Fruit fly (Drosophila melanogaster) whole organism, embryonic: ENCODE measurements around the gene Zw.

Experiments used
- CG10543 ChIP-seq: fragments of 200-800 bp; sonication (Bioruptor generic); optimal IDR thresholded peaks from 3 replicates; lab custom pipeline; 2017; ENCODE audit warnings: missing biosample characterization, mild to moderate bottlenecking, missing genetic modification characterization, moderate library complexity
- CG11696 ChIP-seq: fragments of 200-800 bp; sonication (Bioruptor generic); IDR thresholded peaks from 2 replicates; pipeline ENCODE4 v1.3.6; 2022; ENCODE audit warnings: missing biosample characterization, missing genetic modification characterization
- CG12769 ChIP-seq: fragments of 200-800 bp; sonication (Bioruptor generic); optimal IDR thresholded peaks from 2 replicates; lab custom pipeline; 2019; ENCODE audit warnings: missing biosample characterization, mild to moderate bottlenecking, missing genetic modification characterization, moderate library complexity
- CG15011 ChIP-seq: fragments of 200-800 bp; sonication (Bioruptor generic); optimal IDR thresholded peaks from 3 replicates; lab custom pipeline; 2018; ENCODE audit warnings: missing biosample characterization, mild to moderate bottlenecking, missing genetic modification characterization
- CG15479 ChIP-seq: fragments of 200-800 bp; sonication (Bioruptor generic); optimal IDR thresholded peaks from 3 replicates; lab custom pipeline; 2019; ENCODE audit warnings: missing biosample characterization, mild to moderate bottlenecking, missing genetic modification characterization, moderate library complexity
- CG15514 ChIP-seq: fragments of 200-800 bp; sonication (Bioruptor generic); optimal IDR thresholded peaks from 3 replicates; lab custom pipeline; 2017; ENCODE audit warnings: missing biosample characterization, missing genetic modification characterization, mild to moderate bottlenecking, moderate library complexity, missing genetic modification reagents
- CG16863 ChIP-seq: fragments of 200-800 bp; sonication (Bioruptor generic); optimal IDR thresholded peaks from 3 replicates; lab custom pipeline; 2016; ENCODE audit warnings: missing biosample characterization, missing genetic modification characterization
- CG17612 ChIP-seq: fragments of 200-800 bp; sonication (Bioruptor generic); IDR thresholded peaks from 2 replicates; pipeline ENCODE4 v1.3.6; 2022; ENCODE audit warnings: missing biosample characterization, missing genetic modification characterization
- CG18764 ChIP-seq: fragments of 200-800 bp; sonication (Bioruptor generic); optimal IDR thresholded peaks from 3 replicates; lab custom pipeline; 2016; ENCODE audit warnings: missing biosample characterization, missing genetic modification characterization
- CG2120 ChIP-seq: fragments of 200-800 bp; sonication (Bioruptor generic); optimal IDR thresholded peaks from 3 replicates; lab custom pipeline; 2016; ENCODE audit warnings: missing biosample characterization, missing genetic modification characterization
- CG2875 ChIP-seq: fragments of 200-800 bp; sonication (Bioruptor generic); optimal IDR thresholded peaks from 2 replicates; lab custom pipeline; 2017; ENCODE audit warnings: missing biosample characterization, mild to moderate bottlenecking, missing genetic modification characterization, missing genetic modification reagents
- CG33557 ChIP-seq: fragments of 200-800 bp; sonication (Bioruptor generic); optimal IDR thresholded peaks from 2 replicates; lab custom pipeline; 2019; ENCODE audit warnings: missing biosample characterization, mild to moderate bottlenecking, missing genetic modification characterization, moderate library complexity
- CG6175 ChIP-seq: fragments of 200-800 bp; sonication (Bioruptor generic); IDR thresholded peaks from 3 replicates; pipeline ENCODE4 v1.3.6; 2022; ENCODE audit warnings: missing biosample characterization, missing genetic modification characterization
- CG6683 ChIP-seq: fragments of 200-800 bp; sonication (Bioruptor generic); optimal IDR thresholded peaks from 2 replicates; lab custom pipeline; 2017; ENCODE audit warnings: missing biosample characterization, mild to moderate bottlenecking, missing genetic modification characterization, missing genetic modification reagents
- CG6765 ChIP-seq: fragments of 200-800 bp; sonication (Bioruptor generic); optimal IDR thresholded peaks from 3 replicates; lab custom pipeline; 2017; ENCODE audit warnings: missing biosample characterization, mild to moderate bottlenecking, missing genetic modification characterization
- CG8281 ChIP-seq: fragments of 200-800 bp; sonication (Bioruptor generic); optimal IDR thresholded peaks from 2 replicates; lab custom pipeline; 2018; ENCODE audit warnings: missing biosample characterization, mild to moderate bottlenecking, missing genetic modification characterization, moderate library complexity
- CG8765 ChIP-seq: fragments of 200-800 bp; sonication (Bioruptor generic); IDR thresholded peaks from 2 replicates; pipeline ENCODE4 v1.3.6; 2022; ENCODE audit warnings: missing biosample characterization, missing genetic modification characterization
- CTCF ChIP-seq: fragments of 200-800 bp; sonication (Bioruptor generic); optimal IDR thresholded peaks from 2 replicates; lab custom pipeline; 2017; ENCODE audit warnings: missing biosample characterization, mild to moderate bottlenecking, missing genetic modification characterization, moderate library complexity
- CrebB ChIP-seq: fragments of 200-800 bp; sonication (Bioruptor generic); optimal IDR thresholded peaks from 3 replicates; lab custom pipeline; 2018; ENCODE audit warnings: missing biosample characterization, mild to moderate bottlenecking, missing genetic modification characterization
- D19A ChIP-seq: fragments of 200-800 bp; optimal IDR thresholded peaks from 3 replicates; lab custom pipeline; 2019; ENCODE audit warnings: missing biosample characterization, mild to moderate bottlenecking, missing genetic modification characterization, moderate library complexity
- Deaf1 ChIP-seq: fragments of 200-800 bp; optimal IDR thresholded peaks from 3 replicates; lab custom pipeline; 2019; ENCODE audit warnings: missing biosample characterization, mild to moderate bottlenecking, missing genetic modification characterization, moderate library complexity
- Drgx ChIP-seq: fragments of 200-800 bp; sonication (Bioruptor generic); IDR thresholded peaks from 2 replicates; pipeline ENCODE4 v1.3.6; 2022; ENCODE audit warnings: missing biosample characterization, missing genetic modification characterization
- HmgD ChIP-seq: fragments of 200-800 bp; sonication (Bioruptor generic); optimal IDR thresholded peaks from 3 replicates; lab custom pipeline; 2016; ENCODE audit warnings: missing biosample characterization, missing genetic modification characterization
- Lpt ChIP-seq: fragments of >200 bp; optimal IDR thresholded peaks from 2 replicates; lab custom pipeline; 2018; ENCODE audit warnings: missing biosample characterization, missing genetic modification characterization
- MBD-R2 ChIP-seq: fragments of 200-800 bp; sonication (Bioruptor generic); IDR thresholded peaks from 2 replicates; pipeline ENCODE4 v1.3.6; 2022; ENCODE audit warnings: missing biosample characterization, missing genetic modification characterization
- MESR4 ChIP-seq: fragments of 200-800 bp; sonication (Bioruptor generic); optimal IDR thresholded peaks from 2 replicates; lab custom pipeline; 2018; ENCODE audit warnings: missing biosample characterization, mild to moderate bottlenecking, missing genetic modification characterization, moderate library complexity
- Pdp1 ChIP-seq, 2 experiments: fragments of 200-800 bp; sonication (Bioruptor generic); optimal IDR thresholded peaks; 3 replicates each; lab custom pipeline; 2016; ENCODE audit warnings: missing biosample characterization in 2 of 2, missing genetic modification characterization in 2 of 2, mild to moderate bottlenecking in 1 of 2, moderate library complexity in 1 of 2
- Poxn ChIP-seq: fragments of 200-800 bp; sonication (Bioruptor generic); IDR thresholded peaks from 2 replicates; pipeline ENCODE4 v1.3.6; 2022; ENCODE audit warnings: missing biosample characterization, missing genetic modification characterization
- Spps ChIP-seq: fragments of 200-800 bp; sonication (Bioruptor generic); optimal IDR thresholded peaks from 2 replicates; lab custom pipeline; 2018; ENCODE audit warnings: missing biosample characterization, mild to moderate bottlenecking, missing genetic modification characterization
- Trl ChIP-seq, 3 experiments: fragments of >200 bp in 2 of 3; fragments of 200-800 bp in 1 of 3; sonication (Bioruptor generic) in 1 of 3; optimal IDR thresholded peaks; 2 replicates in 1 of 3; 3 replicates in 2 of 3; lab custom pipeline; 2016 to 2017; ENCODE audit warnings: missing biosample characterization in 1 of 3, missing genetic modification characterization in 1 of 3
- az2 ChIP-seq: fragments of 200-800 bp; sonication (Bioruptor generic); optimal IDR thresholded peaks from 3 replicates; lab custom pipeline; 2016; ENCODE audit warnings: missing biosample characterization, missing genetic modification characterization
- bigmax ChIP-seq: fragments of 200-800 bp; sonication (Bioruptor generic); optimal IDR thresholded peaks from 2 replicates; lab custom pipeline; 2018; ENCODE audit warnings: missing biosample characterization, mild to moderate bottlenecking, missing genetic modification characterization
- cato ChIP-seq: fragments of 200-800 bp; sonication (Bioruptor generic); optimal IDR thresholded peaks from 2 replicates; lab custom pipeline; 2016; ENCODE audit warnings: missing biosample characterization, missing genetic modification characterization, borderline replicate concordance
- cg ChIP-seq: fragments of 200-800 bp; sonication (Bioruptor generic); optimal IDR thresholded peaks from 3 replicates; lab custom pipeline; 2019; ENCODE audit warnings: missing biosample characterization, mild to moderate bottlenecking, missing genetic modification characterization, moderate library complexity
- danr ChIP-seq: fragments of 200-800 bp; sonication (Bioruptor generic); IDR thresholded peaks from 2 replicates; pipeline ENCODE4 v1.3.6; 2022; ENCODE audit warnings: missing biosample characterization, missing genetic modification characterization
- ewg ChIP-seq: fragments of 200-800 bp; sonication (Bioruptor generic); optimal IDR thresholded peaks from 3 replicates; lab custom pipeline; 2017; ENCODE audit warnings: mild to moderate bottlenecking, missing biosample characterization, missing genetic modification reagents, missing genetic modification characterization
- fd64A ChIP-seq: fragments of 200-800 bp; sonication (Bioruptor generic); optimal IDR thresholded peaks from 3 replicates; lab custom pipeline; 2018; ENCODE audit warnings: missing biosample characterization, mild to moderate bottlenecking, missing genetic modification characterization
- fru ChIP-seq: fragments of >200 bp; optimal IDR thresholded peaks from 2 replicates; lab custom pipeline; 2017
- gcm ChIP-seq: fragments of 200-800 bp; sonication (Bioruptor generic); optimal IDR thresholded peaks from 2 replicates; lab custom pipeline; 2019; ENCODE audit warnings: missing biosample characterization, mild to moderate bottlenecking, missing genetic modification characterization, moderate library complexity
- gsb ChIP-seq: fragments of 200-800 bp; sonication (Bioruptor generic); IDR thresholded peaks from 2 replicates; pipeline ENCODE4 v1.3.6; 2022; ENCODE audit warnings: missing biosample characterization, missing genetic modification characterization
- gsb-n ChIP-seq: fragments of 200-800 bp; sonication (Bioruptor generic); optimal IDR thresholded peaks from 3 replicates; lab custom pipeline; 2018; ENCODE audit warnings: missing biosample characterization, mild to moderate bottlenecking, missing genetic modification characterization
- inv ChIP-seq: fragments of 200-800 bp; sonication (Bioruptor generic); IDR thresholded peaks from 2 replicates; pipeline ENCODE4 v1.3.6; 2022; ENCODE audit warnings: missing biosample characterization, missing genetic modification characterization; ENCODE audit not compliant: partially characterized antibody
- jigr1 ChIP-seq: fragments of 200-800 bp; sonication (Bioruptor generic); IDR thresholded peaks from 3 replicates; pipeline ENCODE4 v1.3.6; 2022; ENCODE audit warnings: missing biosample characterization, missing genetic modification characterization
- nerfin-2 ChIP-seq: fragments of 200-800 bp; sonication (Bioruptor generic); IDR thresholded peaks from 2 replicates; pipeline ENCODE4 v1.3.6; 2022; ENCODE audit warnings: missing biosample characterization, missing genetic modification characterization; ENCODE audit not compliant: partially characterized antibody
- nmo ChIP-seq: fragments of 200-800 bp; sonication (Bioruptor generic); optimal IDR thresholded peaks from 2 replicates; lab custom pipeline; 2018; ENCODE audit warnings: missing biosample characterization, mild to moderate bottlenecking, missing genetic modification characterization, moderate library complexity
- org-1 ChIP-seq: fragments of 200-800 bp; sonication (Bioruptor generic); optimal IDR thresholded peaks from 2 replicates; lab custom pipeline; 2017; ENCODE audit warnings: missing biosample characterization, missing genetic modification characterization
- sens ChIP-seq: fragments of 200-800 bp; sonication (Bioruptor generic); peaks from one replicate; lab custom pipeline; 2016; ENCODE audit warnings: missing biosample characterization, missing genetic modification characterization
- slp2 ChIP-seq: fragments of 200-800 bp; sonication (Bioruptor generic); optimal IDR thresholded peaks from 2 replicates; lab custom pipeline; 2016; ENCODE audit warnings: missing biosample characterization, missing genetic modification characterization
- stc ChIP-seq: fragments of 200-800 bp; sonication (Bioruptor generic); IDR thresholded peaks from 2 replicates; pipeline ENCODE4 v1.3.6; 2022; ENCODE audit warnings: missing biosample characterization, missing genetic modification characterization
- ttk ChIP-seq: fragments of 200-800 bp; sonication (Bioruptor generic); IDR thresholded peaks from 2 replicates; pipeline ENCODE4 v2.1.2; 2022; ENCODE audit warnings: missing biosample characterization, missing genetic modification characterization
- vnd ChIP-seq: fragments of 200-800 bp; sonication (Bioruptor generic); IDR thresholded peaks from 3 replicates; pipeline ENCODE4 v1.3.6; 2022; ENCODE audit warnings: missing biosample characterization, missing genetic modification characterization; ENCODE audit not compliant: partially characterized antibody
- zen ChIP-seq: fragments of 200-800 bp; sonication (Bioruptor generic); optimal IDR thresholded peaks from 3 replicates; lab custom pipeline; 2018; ENCODE audit warnings: missing biosample characterization, mild to moderate bottlenecking, missing genetic modification characterization, moderate library complexity

Gene Zw

DNA sequence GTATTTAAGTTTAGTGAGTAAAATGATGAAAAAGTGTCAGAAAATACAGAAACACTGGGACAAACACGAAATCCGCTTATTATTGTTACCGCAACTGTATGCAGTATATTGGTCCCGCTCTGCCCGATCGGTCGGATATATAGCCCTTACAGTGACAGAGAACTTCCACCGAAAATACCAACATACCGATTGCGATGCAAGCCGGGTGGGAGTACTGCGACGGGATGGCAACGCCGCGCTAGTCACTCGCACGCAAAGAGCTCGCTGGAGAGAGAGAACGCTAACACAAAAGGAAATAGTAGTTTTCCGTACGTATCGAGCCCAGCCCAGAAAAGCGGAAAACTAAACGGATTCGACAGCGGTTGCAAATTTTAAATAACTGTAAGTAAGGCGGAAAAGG, 29.8 kb downstream of the Zw start, which contains the start of gene Cdc42 (continued):
- no peak for TF ChIP-seq CG2875 (GFP tag; lab: Kevin White, UChicago)
- TF ChIP-seq jigr1 (GFP tag; lab: Robert Waterston, UW) = no peak
- TF ChIP-seq Drgx = no peak
- no peak for TF ChIP-seq org-1 (GFP tag; lab: Kevin White, UChicago)
- no peak for TF ChIP-seq CG33557
- TF ChIP-seq danr (GFP tag; lab: Robert Waterston, UW) = no peak
- TF ChIP-seq Spps (tag; lab: Kevin White, UChicago) = no peak
- no peak for TF ChIP-seq CG18764 (GFP tag; lab: Kevin White, UChicago)
- no peak for TF ChIP-seq CG10543 (GFP tag; lab: Kevin White, UChicago)
- no peak for TF ChIP-seq CG6683 (GFP tag; lab: Kevin White, UChicago)
- no peak for TF ChIP-seq zen (tag; lab: Kevin White, UChicago)
- TF ChIP-seq MESR4 (GFP tag; lab: Kevin White, UChicago) = peak; percentile 48
- no peak for TF ChIP-seq CG15479 (GFP tag; lab: Kevin White, UChicago)
- peak; percentile 42 for TF ChIP-seq CG15514 (GFP tag; lab: Kevin White, UChicago)
- no peak for TF ChIP-seq HmgD (GFP tag; lab: Kevin White, UChicago)
- 0 out of 2 replicates have a peak, but pooled peaks have one; percentile 31 for TF ChIP-seq nerfin-2 (GFP tag; lab: Robert Waterston, UW)
- no peak for TF ChIP-seq Lpt
- TF ChIP-seq slp2 (GFP tag; lab: Kevin White, UChicago) = no peak
- no peak for TF ChIP-seq CG11696
- no peak for TF ChIP-seq gsb-n (tag; lab: Kevin White, UChicago)
- no peak for TF ChIP-seq CG6765 (GFP tag; lab: Kevin White, UChicago)
- no peak for TF ChIP-seq fd64A (GFP tag; lab: Kevin White, UChicago)
- no peak for TF ChIP-seq CG6175
- TF ChIP-seq nmo = no peak
- TF ChIP-seq az2 (GFP tag; lab: Kevin White, UChicago) = no peak
- TF ChIP-seq Trl (optimal IDR thresholded peaks at IDR 0.05; lab: Kevin White, UChicago) = peak in 1 of 2 experiments; percentile 35
- no peak for TF ChIP-seq Trl (GFP tag; optimal IDR thresholded peaks at IDR 0.05; lab: Kevin White, UChicago)
- no peak for TF ChIP-seq vnd
- TF ChIP-seq ttk (GFP tag; lab: Robert Waterston, UW) = no peak
- TF ChIP-seq fru (lab: Kevin White, UChicago) = no peak
- TF ChIP-seq Deaf1 (tag; lab: Kevin White, UChicago) = no peak
- no peak for TF ChIP-seq stc (GFP tag; lab: Robert Waterston, UW)
- TF ChIP-seq bigmax = no peak
- TF ChIP-seq CTCF (GFP tag; lab: Kevin White, UChicago) = no peak
- TF ChIP-seq CrebB = no peak
- TF ChIP-seq Pdp1 (GFP tag; optimal IDR thresholded peaks at IDR 0.05; lab: Kevin White, UChicago) = peak in 1 of 2 experiments; percentile 6
- no peak for TF ChIP-seq CG8281 (tag; lab: Kevin White, UChicago)
- TF ChIP-seq sens = peak; percentile 49
- no peak for TF ChIP-seq gsb (GFP tag; lab: Robert Waterston, UW)
- no peak for TF ChIP-seq CG16863 (GFP tag; lab: Kevin White, UChicago)
- no peak for TF ChIP-seq gcm (GFP tag; lab: Kevin White, UChicago)
- no peak for TF ChIP-seq CG12769 (tag; lab: Kevin White, UChicago)
- TF ChIP-seq inv (GFP tag; lab: Robert Waterston, UW) = no peak
- TF ChIP-seq CG15011 = no peak
- no peak for TF ChIP-seq ewg (GFP tag; lab: Kevin White, UChicago)
- no peak for TF ChIP-seq cato (GFP tag; lab: Kevin White, UChicago)
- peak; percentile 51 for TF ChIP-seq MBD-R2 (GFP tag; lab: Robert Waterston, UW)
- no peak for TF ChIP-seq D19A (tag; lab: Kevin White, UChicago)
- TF ChIP-seq CG2120 = no peak
- TF ChIP-seq Poxn = no peak
- no peak for TF ChIP-seq CG8765 (GFP tag; lab: Robert Waterston, UW)
- no peak for TF ChIP-seq CG17612 (GFP tag; lab: Robert Waterston, UW)
- no peak for TF ChIP-seq cg
